Worm (Caenorhabditis elegans) whole organism, L4/young adult: ENCODE measurements around the gene lst-2.

ENCODE experiments used
- W03F9.2 ChIP-seq: fragments of 150-350 bp; optimal IDR thresholded peaks from 2 replicates; lab custom pipeline; 2014; ENCODE audit warnings: missing biosample characterization, missing genetic modification characterization
- him-1 ChIP-seq: sonication (generic microtip); optimal IDR thresholded peaks from 2 replicates; lab custom pipeline; 2016; ENCODE audit warnings: missing genotype, missing genetic modification reagents, missing genetic modification characterization, missing compliant biosample characterization

ce11 chrX:4342730-4343129, 40.4 kb downstream of the lst-2 start:
- TF ChIP-seq him-1: no peak
- no peak for TF ChIP-seq W03F9.2 (tag; lab: Kevin White, UChicago)
